Fruit fly (Drosophila melanogaster): ENCODE results near the gene CG33796.

The CG33796 gene

DNA sequence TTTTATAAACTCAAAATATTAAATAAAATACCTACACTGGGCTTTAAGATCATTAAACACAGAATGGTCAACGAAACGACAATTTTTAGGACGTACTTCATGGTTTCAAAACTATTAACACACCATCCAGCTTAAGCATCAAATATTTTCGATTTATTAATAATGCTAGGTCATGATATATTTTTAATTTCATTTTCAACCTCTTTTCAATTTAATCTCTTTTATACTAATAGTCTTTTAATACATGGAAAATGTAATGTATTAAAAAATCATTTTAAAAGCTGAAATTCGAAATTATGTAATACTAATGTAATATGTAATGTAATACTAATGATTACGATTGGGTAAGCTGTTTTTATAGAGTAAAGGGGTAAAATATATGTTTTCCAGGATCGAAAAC is at the start of gene CG33796:
Gene CG33796 (minus strand): TSS at position 101 of the 400 bp plus-strand sequence.
- no peak for TF ChIP-seq kay (GFP tag; ENCODE audit: borderline replicate concordance)
- TF ChIP-seq cnc (optimal IDR thresholded peaks at IDR 0.05): no peak
- TF ChIP-seq Crg-1 (GFP tag; optimal IDR thresholded peaks at IDR 0.05): no peak
- TF ChIP-seq CG5204 (GFP tag; optimal IDR thresholded peaks at IDR 0.05): no peak
- TF ChIP-seq CG1620 (GFP tag; optimal IDR thresholded peaks at IDR 0.05): no peak
- no peak for TF ChIP-seq Clk (GFP tag; optimal IDR thresholded peaks at IDR 0.05)

DNA sequence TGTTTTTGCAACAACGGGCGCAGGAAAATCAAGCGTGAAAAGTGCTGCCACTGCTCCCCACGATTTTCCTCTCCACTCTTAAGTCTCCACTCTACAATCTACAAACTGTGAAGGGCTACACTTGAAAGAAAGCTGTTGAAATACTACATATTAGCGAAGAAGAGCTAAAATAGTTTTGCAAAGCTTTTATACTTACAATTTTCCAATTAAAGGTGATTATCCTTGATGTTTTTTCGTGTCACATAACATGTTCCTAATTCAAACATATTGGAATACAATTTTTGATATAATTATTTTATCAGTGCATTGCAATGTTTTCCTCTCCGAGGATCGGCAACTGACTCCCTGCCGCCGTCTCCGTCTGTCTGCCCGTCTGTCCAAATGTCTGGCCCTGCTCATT is 48.0 kb upstream of the CG33796 start:
- TF ChIP-seq kay (GFP tag; ENCODE audit: borderline replicate concordance) (peak; percentile 39), pad (GFP tag; optimal IDR thresholded peaks at IDR 0.05) (no peak)

DNA sequence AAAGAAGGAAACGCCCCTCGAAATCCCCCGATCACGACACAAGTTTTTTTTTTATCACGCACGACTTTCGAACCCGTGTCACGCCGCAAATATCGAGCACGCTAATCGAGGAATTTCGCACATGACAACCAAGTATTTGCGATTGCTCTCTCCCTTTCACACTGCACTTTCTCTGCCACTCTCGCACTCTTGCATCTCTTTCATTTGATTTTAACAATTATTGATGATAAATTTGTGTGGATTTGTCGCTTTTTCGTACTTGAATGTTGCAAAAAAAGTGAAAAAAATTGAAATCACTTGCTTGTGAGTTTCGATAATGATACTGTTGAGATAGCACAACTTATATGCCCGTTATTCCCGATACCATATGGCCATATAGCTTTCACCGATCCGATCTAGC is 47.3 kb upstream of the CG33796 start, which contains the start of gene CG13073:
Gene CG13073 (minus strand): TSS at position 101 of the 400 bp plus-strand sequence.
- TF ChIP-seq CG12768 (GFP tag; optimal IDR thresholded peaks at IDR 0.05) (no peak), CG5204 (GFP tag; optimal IDR thresholded peaks at IDR 0.05) (no peak), tj (GFP tag; optimal IDR thresholded peaks at IDR 0.05) (no peak), CG14711 (tag; optimal IDR thresholded peaks at IDR 0.05) (no peak), Hr96 (GFP tag; optimal IDR thresholded peaks at IDR 0.05) (no peak)

DNA sequence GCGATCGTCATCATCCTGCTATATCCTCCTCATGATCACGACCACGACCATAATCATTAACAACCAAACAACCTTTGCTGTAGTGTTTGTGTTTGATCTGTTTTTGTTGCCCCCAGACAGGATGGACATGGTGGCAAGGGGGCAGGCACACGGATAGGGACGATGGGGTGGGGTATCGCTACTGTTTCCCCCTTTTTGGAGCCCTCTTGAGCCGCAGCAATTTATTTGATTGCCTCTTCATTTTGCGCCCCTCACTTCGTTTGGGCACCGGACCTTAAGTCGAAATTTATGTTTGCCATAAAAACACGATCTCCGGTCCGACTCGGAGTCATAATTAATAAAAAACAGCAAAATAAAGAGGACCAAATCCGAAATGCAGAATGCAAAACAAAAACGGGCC is 45.9 kb upstream of the CG33796 start:
- TF ChIP-seq pad (GFP tag; optimal IDR thresholded peaks at IDR 0.05): no peak
- TF ChIP-seq CG5204 (GFP tag; optimal IDR thresholded peaks at IDR 0.05): no peak
- TF ChIP-seq Crg-1 (GFP tag; optimal IDR thresholded peaks at IDR 0.05): no peak
- no peak for TF ChIP-seq toe (GFP tag; optimal IDR thresholded peaks at IDR 0.05)
- TF ChIP-seq ovo (GFP tag; optimal IDR thresholded peaks at IDR 0.05): no peak
- no peak for TF ChIP-seq Hr96 (GFP tag; optimal IDR thresholded peaks at IDR 0.05)
- TF ChIP-seq CG14711 (tag; optimal IDR thresholded peaks at IDR 0.05): no peak
- TF ChIP-seq cic (GFP tag; optimal IDR thresholded peaks at IDR 0.05): no peak
- no peak for TF ChIP-seq CG12768 (GFP tag; optimal IDR thresholded peaks at IDR 0.05)
- TF ChIP-seq CG7101 (tag; optimal IDR thresholded peaks at IDR 0.05): no peak

DNA sequence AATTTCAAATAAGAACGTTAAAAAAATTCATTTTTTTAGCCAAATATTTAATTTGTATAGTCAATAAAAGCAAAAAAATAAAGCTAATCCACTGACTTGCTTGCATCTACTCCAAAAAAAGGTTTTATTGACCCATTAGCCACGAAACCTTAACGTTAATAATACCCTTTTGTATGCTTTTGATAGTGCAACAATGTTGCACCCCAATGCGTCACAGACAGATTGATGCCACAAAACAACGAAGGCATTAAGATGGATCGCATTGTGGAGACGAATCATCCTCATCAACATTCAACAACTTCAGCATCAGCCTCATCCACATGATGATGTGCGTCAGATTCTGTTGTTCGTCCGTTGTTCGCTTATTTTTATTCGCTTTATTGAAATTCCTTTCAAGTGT is 45.5 kb upstream of the CG33796 start:
- no peak for TF ChIP-seq Hr96 (GFP tag; optimal IDR thresholded peaks at IDR 0.05)
- no peak for TF ChIP-seq CG7101 (tag; optimal IDR thresholded peaks at IDR 0.05)
- no peak for TF ChIP-seq CG7045 (GFP tag; optimal IDR thresholded peaks at IDR 0.05)
- no peak for TF ChIP-seq cnc (optimal IDR thresholded peaks at IDR 0.05)
- TF ChIP-seq kay (GFP tag; ENCODE audit: borderline replicate concordance): no peak
- TF ChIP-seq Crg-1 (GFP tag; optimal IDR thresholded peaks at IDR 0.05): no peak
- no peak for TF ChIP-seq CG11617 (GFP tag; optimal IDR thresholded peaks at IDR 0.05)
- no peak for TF ChIP-seq CG14711 (tag; optimal IDR thresholded peaks at IDR 0.05)
- no peak for TF ChIP-seq cic (GFP tag; optimal IDR thresholded peaks at IDR 0.05)
- TF ChIP-seq ovo (GFP tag; optimal IDR thresholded peaks at IDR 0.05): no peak
- no peak for TF ChIP-seq pad (GFP tag; optimal IDR thresholded peaks at IDR 0.05)
- no peak for TF ChIP-seq Clk (GFP tag; optimal IDR thresholded peaks at IDR 0.05)
- TF ChIP-seq CG1620 (GFP tag; optimal IDR thresholded peaks at IDR 0.05): no peak
- no peak for TF ChIP-seq bab1 (GFP tag; optimal IDR thresholded peaks at IDR 0.05)
- TF ChIP-seq tj (GFP tag; optimal IDR thresholded peaks at IDR 0.05): no peak
- no peak for TF ChIP-seq Mnt (GFP tag; optimal IDR thresholded peaks at IDR 0.05)
- TF ChIP-seq CG12768 (GFP tag; optimal IDR thresholded peaks at IDR 0.05): no peak

DNA sequence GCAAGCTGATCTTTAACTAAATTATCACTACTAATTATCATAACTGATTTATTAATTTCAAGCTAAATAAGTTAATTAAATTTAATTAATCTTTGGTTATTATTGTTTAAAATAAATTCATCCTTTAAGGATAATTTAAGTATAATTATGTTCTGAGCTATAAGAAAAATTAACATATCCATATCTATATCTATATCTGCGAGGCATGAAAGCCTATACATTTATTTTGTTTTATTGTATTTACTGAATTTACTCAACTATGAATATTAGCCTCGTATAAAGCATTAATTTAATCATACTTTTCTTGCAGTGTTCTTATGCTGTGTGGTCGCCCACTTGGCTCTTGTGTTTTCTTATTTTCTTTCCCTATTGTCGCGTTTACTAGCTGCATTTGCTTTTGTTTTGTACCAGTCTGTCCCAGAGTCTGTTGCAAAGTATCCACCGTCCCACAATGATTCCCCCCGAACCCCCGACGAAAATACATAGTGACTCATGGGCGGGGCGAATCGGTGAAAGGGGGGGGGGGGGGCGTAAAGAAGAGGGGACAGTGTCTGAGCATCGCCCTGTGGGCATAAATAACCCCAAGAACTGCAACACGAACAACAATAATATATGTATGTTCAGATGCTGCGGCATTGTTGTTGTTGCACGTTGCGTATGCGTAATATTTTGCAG is 44.8 kb upstream of the CG33796 start:
- no peak for TF ChIP-seq Clk (GFP tag; optimal IDR thresholded peaks at IDR 0.05)
- no peak for TF ChIP-seq kay (GFP tag; ENCODE audit: borderline replicate concordance)
- no peak for TF ChIP-seq CG14711 (tag; optimal IDR thresholded peaks at IDR 0.05)
- no peak for TF ChIP-seq ovo (GFP tag; optimal IDR thresholded peaks at IDR 0.05)
- no peak for TF ChIP-seq CG11617 (GFP tag; optimal IDR thresholded peaks at IDR 0.05)
- no peak for TF ChIP-seq CG5204 (GFP tag; optimal IDR thresholded peaks at IDR 0.05)
- no peak for TF ChIP-seq cic (GFP tag; optimal IDR thresholded peaks at IDR 0.05)
- no peak for TF ChIP-seq bab1 (GFP tag; optimal IDR thresholded peaks at IDR 0.05)
- no peak for TF ChIP-seq CG7045 (GFP tag; optimal IDR thresholded peaks at IDR 0.05)

DNA sequence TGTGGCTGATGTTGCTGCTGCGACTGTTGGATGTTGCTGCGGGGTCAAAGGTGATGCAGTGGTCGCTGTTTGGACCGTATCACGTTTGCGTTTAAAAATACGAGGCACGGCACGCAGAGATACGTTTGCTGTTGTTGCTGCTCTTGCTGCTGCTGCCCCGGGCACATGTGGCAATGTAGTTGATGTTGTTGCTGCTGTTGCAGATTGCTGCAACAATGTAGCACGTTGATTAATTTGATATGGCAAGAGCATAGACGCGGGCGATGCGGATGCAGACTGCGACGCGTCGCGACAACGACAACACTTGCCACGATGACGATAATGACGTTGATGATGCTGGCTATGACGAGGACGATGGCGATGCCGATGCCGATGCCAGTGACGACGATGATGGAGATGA is 43.3 kb upstream of the CG33796 start:
- TF ChIP-seq Hr96 (GFP tag; optimal IDR thresholded peaks at IDR 0.05): no peak

DNA sequence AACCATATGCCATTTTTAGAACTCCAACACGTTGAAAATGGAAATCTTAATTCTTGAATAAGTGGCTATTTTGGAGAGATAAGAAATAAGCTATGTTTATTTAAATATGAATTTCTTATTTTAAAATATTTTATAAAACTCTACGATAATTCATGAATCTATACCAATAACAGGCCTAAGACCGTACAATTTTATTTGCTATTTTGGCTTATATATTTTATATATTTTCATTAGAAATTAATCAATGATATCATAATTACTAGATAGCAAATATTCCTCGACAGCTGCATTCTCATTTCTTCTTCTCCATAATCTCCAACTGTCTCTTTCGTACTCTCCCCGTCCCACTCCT is 42.0 kb upstream of the CG33796 start:
- no peak for TF ChIP-seq CG14711 (tag; optimal IDR thresholded peaks at IDR 0.05)
- TF ChIP-seq CG1620 (GFP tag; optimal IDR thresholded peaks at IDR 0.05): no peak
